Fruit fly (Drosophila melanogaster) whole organism, pupa: ENCODE measurements around the gene CG16710.

ENCODE experiments used
- CG12605 ChIP-seq: fragments of 200-800 bp; sonication (Bioruptor generic); IDR thresholded peaks from 2 replicates; pipeline ENCODE4 v1.3.6; 2022; ENCODE audit warnings: missing biosample characterization, missing genetic modification characterization
- CG13204 ChIP-seq: fragments of 200-800 bp; sonication (Bioruptor generic); optimal IDR thresholded peaks from 2 replicates; lab custom pipeline; 2018; ENCODE audit warnings: missing biosample characterization, mild to moderate bottlenecking, missing genetic modification characterization, moderate library complexity
- CG15710 ChIP-seq: fragments of 200-800 bp; sonication (Bioruptor generic); optimal IDR thresholded peaks from 2 replicates; lab custom pipeline; 2018; ENCODE audit warnings: missing biosample characterization, mild to moderate bottlenecking, missing genetic modification characterization, moderate library complexity
- CG4496 ChIP-seq: fragments of 200-800 bp; sonication (Bioruptor generic); IDR thresholded peaks from 3 replicates; pipeline ENCODE4 v1.3.6; 2022; ENCODE audit warnings: missing biosample characterization, missing genetic modification characterization
- CG9948 ChIP-seq: fragments of 200-800 bp; sonication (Bioruptor generic); optimal IDR thresholded peaks from 2 replicates; lab custom pipeline; 2018; ENCODE audit warnings: missing biosample characterization, mild to moderate bottlenecking, missing genetic modification characterization, moderate library complexity
- D1 ChIP-seq: fragments of 200-800 bp; sonication (Bioruptor generic); optimal IDR thresholded peaks from 2 replicates; lab custom pipeline; 2018; ENCODE audit warnings: missing biosample characterization, mild to moderate bottlenecking, missing genetic modification characterization, moderate library complexity
- EcR ChIP-seq: fragments of 200-800 bp; sonication (Bioruptor generic); optimal IDR thresholded peaks from 3 replicates; lab custom pipeline; 2019; ENCODE audit warnings: missing biosample characterization, missing genetic modification characterization, mild to moderate bottlenecking, moderate library complexity, missing genetic modification reagents

DNA sequence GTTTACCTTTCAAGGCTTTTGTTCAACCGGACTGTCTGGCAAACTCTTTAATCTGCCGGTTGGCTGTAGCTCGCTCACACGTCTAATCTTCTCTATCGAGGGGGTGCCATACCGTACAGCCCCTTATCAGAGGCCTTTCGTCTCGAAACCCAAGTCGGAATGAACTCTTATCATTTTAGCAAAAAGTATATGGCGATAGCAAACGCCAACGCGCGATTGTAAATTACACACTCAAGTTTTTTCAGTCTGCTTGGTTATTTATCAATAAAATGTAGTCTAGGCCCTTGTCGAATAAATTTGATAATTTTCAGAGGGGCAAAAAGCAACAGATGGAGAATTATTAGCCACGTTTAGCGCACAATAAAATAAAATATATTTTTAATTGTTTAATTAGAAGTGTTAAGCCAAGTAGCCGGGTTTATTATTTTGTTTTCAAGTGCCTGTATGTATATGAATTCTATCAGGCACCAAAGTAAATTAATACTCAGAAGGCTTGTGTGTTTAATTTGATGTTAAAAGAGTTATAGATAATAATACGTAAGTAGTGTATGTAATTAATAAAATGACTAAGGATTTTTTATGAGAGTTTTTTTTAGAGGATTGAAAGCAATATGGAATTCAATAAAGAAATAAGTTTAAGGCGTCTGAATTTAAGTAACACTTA is 42.7 kb downstream of the CG16710 start:
- TF ChIP-seq CG4496 (no peak), CG9948 (no peak), EcR (GFP tag; lab: Kevin White, UChicago) (peak; percentile 61), D1 (no peak), CG15710 (tag; lab: Kevin White, UChicago) (no peak), CG12605 (GFP tag; lab: Robert Waterston, UW) (no peak), CG13204 (GFP tag; lab: Kevin White, UChicago) (no peak)
